Fruit fly (Drosophila melanogaster): Measurements from ENCODE around the gene CG34124.
A peak's percentile ranks its signal among the peaks of the same experiment; 100 is the strongest.

Gene CG34124

DNA sequence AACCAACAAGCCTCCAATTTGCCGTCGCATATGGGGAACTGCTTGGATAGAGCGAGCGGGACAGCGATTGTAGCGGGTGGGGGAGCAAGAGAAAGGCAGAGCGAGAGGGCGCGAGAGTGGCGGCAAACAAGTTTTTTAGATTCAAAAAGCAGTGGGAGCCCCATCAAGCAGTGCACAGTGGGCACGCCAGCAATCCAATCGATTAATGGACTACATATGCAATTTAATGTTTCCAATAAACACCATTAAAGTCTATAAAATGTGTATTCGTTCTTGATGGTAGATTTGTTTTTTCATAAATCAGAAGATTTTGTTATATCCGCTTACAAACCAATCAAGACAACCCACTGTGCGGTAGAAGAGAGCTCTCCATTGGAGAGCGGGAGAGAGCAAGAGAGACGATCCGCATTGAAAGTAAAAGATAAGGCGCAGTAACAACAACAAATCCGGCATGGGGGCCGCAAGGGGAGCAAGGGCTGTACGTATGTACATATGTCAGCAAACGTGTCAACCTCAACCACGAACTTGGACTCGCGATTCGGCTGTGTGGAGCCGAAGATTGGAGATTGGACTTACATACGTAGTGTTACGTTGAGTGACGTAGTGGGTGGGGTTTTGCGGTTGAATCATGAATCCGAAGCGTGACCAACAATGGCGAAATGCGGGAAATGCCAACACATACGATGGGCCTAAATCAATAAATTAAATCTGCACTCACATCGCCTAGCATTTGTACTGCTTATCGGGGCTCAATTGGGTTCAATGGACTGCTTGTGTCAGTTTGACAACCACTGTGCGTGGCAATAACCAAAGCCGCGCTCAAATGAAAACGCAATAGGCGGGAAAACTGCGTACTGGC lies 39.4 kb downstream of the CG34124 start (continued):
- TF ChIP-seq dimm (GFP tag; IDR thresholded peaks at IDR 0.05) (peak; percentile 98), schlank (tag; optimal IDR thresholded peaks at IDR 0.05) (peak; percentile 96), chm (GFP tag; IDR thresholded peaks at IDR 0.05) (peak; percentile 100), D19A (tag; optimal IDR thresholded peaks at IDR 0.05) (peak; percentile 97), crp (GFP tag; optimal IDR thresholded peaks at IDR 0.05) (peak; percentile 35 to 77), Elba2 (GFP tag; optimal IDR thresholded peaks at IDR 0.05) (peak; percentile 78), Hr3 (GFP tag; optimal IDR thresholded peaks at IDR 0.05) (peak; percentile 99), sisA (GFP tag; IDR thresholded peaks at IDR 0.05) (peak; percentile 100), CG6765 (GFP tag; optimal IDR thresholded peaks at IDR 0.05) (peak; percentile 97), YL-1 (GFP tag; optimal IDR thresholded peaks at IDR 0.05) (peak; percentile 97), CG14014 (GFP tag; IDR thresholded peaks at IDR 0.05) (peak; percentile 99), CG1792 (GFP tag; optimal IDR thresholded peaks at IDR 0.05) (peak; percentile 99), CG32767 (GFP tag; IDR thresholded peaks at IDR 0.05) (peak; percentile 98), Stat92E (GFP tag; optimal IDR thresholded peaks at IDR 0.05) (peak in 1 of 3 experiments; percentile 95), CG8765 (GFP tag; IDR thresholded peaks at IDR 0.05) (peak; percentile 99), CG2116 (GFP tag; optimal IDR thresholded peaks at IDR 0.05) (peak; percentile 88), fd64A (GFP tag; optimal IDR thresholded peaks at IDR 0.05) (peak; percentile 98), HLH54F (GFP tag; optimal IDR thresholded peaks at IDR 0.05) (peak; percentile 99), Spps (tag; optimal IDR thresholded peaks at IDR 0.05) (peak; percentile 98), danr (GFP tag; IDR thresholded peaks at IDR 0.05) (peak; percentile 99), Jarid2 (GFP tag; optimal IDR thresholded peaks at IDR 0.05) (peak; percentile 94), otp (GFP tag; IDR thresholded peaks at IDR 0.05) (peak; percentile 99), HHEX (GFP tag; optimal IDR thresholded peaks at IDR 0.05) (peak; percentile 99), CG2120 (GFP tag; optimal IDR thresholded peaks at IDR 0.05) (peak; percentile 99), dan (GFP tag; IDR thresholded peaks at IDR 0.05) (peak; percentile 97), CG5180 (GFP tag; optimal IDR thresholded peaks at IDR 0.05) (peak; percentile 93), Dref (GFP tag; IDR thresholded peaks at IDR 0.05) (no peak; the same call in 1 of the 2 replicates), slp2 (GFP tag; optimal IDR thresholded peaks at IDR 0.05) (peak; percentile 99), CG1024 (GFP tag; IDR thresholded peaks at IDR 0.05) (peak; percentile 97), Ptx1 (GFP tag; IDR thresholded peaks at IDR 0.05) (peak; percentile 99), chif (GFP tag; optimal IDR thresholded peaks at IDR 0.05) (peak; percentile 99), CG18764 (GFP tag; optimal IDR thresholded peaks at IDR 0.05) (peak; percentile 99), Mad (GFP tag; optimal IDR thresholded peaks at IDR 0.05) (peak; percentile 98), CG31441 (GFP tag; IDR thresholded peaks at IDR 0.05) (peak; percentile 99), CG9215 (GFP tag; IDR thresholded peaks at IDR 0.05) (peak; percentile 98), CG10274 (GFP tag; optimal IDR thresholded peaks at IDR 0.05) (peak; percentile 94), br (optimal IDR thresholded peaks at IDR 0.05) (no peak), nom (GFP tag; optimal IDR thresholded peaks at IDR 0.05) (peak; percentile 98), CG17359 (tag; optimal IDR thresholded peaks at IDR 0.05) (peak; percentile 99), lola (GFP tag; optimal IDR thresholded peaks at IDR 0.05) (peak in 1 of 3 experiments; percentile 98), CG12219 (GFP tag; optimal IDR thresholded peaks at IDR 0.05) (peak; percentile 99), mirr (GFP tag; optimal IDR thresholded peaks at IDR 0.05) (peak; percentile 99), ab (GFP tag; optimal IDR thresholded peaks at IDR 0.05) (peak; percentile 97), Oli (tag; optimal IDR thresholded peaks at IDR 0.05) (peak; percentile 99), CG4282 (GFP tag; optimal IDR thresholded peaks at IDR 0.05) (peak; percentile 99), seq (GFP tag; IDR thresholded peaks at IDR 0.05) (peak; percentile 99), CG7786 (GFP tag; optimal IDR thresholded peaks at IDR 0.05) (peak; percentile 99), Lhr (GFP tag; optimal IDR thresholded peaks at IDR 0.05) (peak; percentile 97), bigmax (GFP tag; optimal IDR thresholded peaks at IDR 0.05) (peak; percentile 80)

Measured in whole organism, embryonic.